Worm (Caenorhabditis elegans): ENCODE data around the gene ampd-1.

DNA sequence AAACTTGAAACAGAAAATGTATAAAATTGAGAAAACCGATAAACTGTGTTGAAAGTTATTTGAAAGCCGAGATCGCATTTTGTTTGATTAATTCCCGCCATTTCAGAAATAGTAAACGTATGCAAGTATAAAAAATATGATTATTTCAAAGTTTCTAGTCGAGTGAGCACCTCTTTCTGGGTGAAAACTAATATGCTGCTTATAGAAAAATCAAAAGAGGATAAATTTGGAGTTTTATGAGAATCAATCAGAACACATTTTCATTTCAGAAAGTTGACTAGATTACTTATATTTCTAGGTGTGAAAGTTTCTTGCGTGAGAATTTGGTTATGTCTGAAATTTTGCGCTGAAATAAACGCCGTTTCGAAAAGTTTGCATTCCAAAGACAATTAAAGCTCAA, 45.6 kb upstream of the ampd-1 start, which contains the start of gene srb-13:
- TF ChIP-seq pha-2 (tag; optimal IDR thresholded peaks at IDR 0.05): no peak
- TF ChIP-seq pha-4 (tag; optimal IDR thresholded peaks at IDR 0.05): no peak
- no peak for TF ChIP-seq ceh-6 (GFP tag; optimal IDR thresholded peaks at IDR 0.05)
- TF ChIP-seq fkh-10 (GFP tag; optimal IDR thresholded peaks at IDR 0.05): no peak
- no peak for TF ChIP-seq sox-4 (tag; optimal IDR thresholded peaks at IDR 0.05)
- TF ChIP-seq elt-4 (tag; optimal IDR thresholded peaks at IDR 0.05): no peak

Measured in whole organism, late embryonic.